Fruit fly (Drosophila melanogaster) whole organism, embryonic: ENCODE measurements around the gene CG11052.

ENCODE experiments used
- Ada2b ChIP-seq: fragments of 200-800 bp; sonication (Bioruptor generic); IDR thresholded peaks from 2 replicates; pipeline ENCODE4 v1.3.6; 2022; ENCODE audit warnings: missing biosample characterization, missing genetic modification characterization
- B-H2 ChIP-seq: fragments of 200-800 bp; sonication (Bioruptor generic); optimal IDR thresholded peaks from 2 replicates; lab custom pipeline; 2018; ENCODE audit warnings: missing biosample characterization, mild to moderate bottlenecking, missing genetic modification characterization
- Blimp-1 ChIP-seq: fragments of 200-800 bp; sonication (Bioruptor generic); optimal IDR thresholded peaks from 3 replicates; lab custom pipeline; 2018; ENCODE audit warnings: missing biosample characterization, missing genetic modification characterization, mild to moderate bottlenecking, moderate library complexity, missing genetic modification reagents
- CG10366 ChIP-seq: fragments of 200-800 bp; sonication (Bioruptor generic); IDR thresholded peaks from 2 replicates; pipeline ENCODE4 v1.3.6; 2022; ENCODE audit warnings: missing biosample characterization, missing genetic modification characterization
- CG10462 ChIP-seq: fragments of 200-800 bp; sonication (Bioruptor generic); optimal IDR thresholded peaks from 2 replicates; lab custom pipeline; 2016; ENCODE audit warnings: missing biosample characterization, missing genetic modification characterization
- CG10565 ChIP-seq: fragments of 200-800 bp; sonication (Bioruptor generic); optimal IDR thresholded peaks from 3 replicates; lab custom pipeline; 2016; ENCODE audit warnings: missing biosample characterization, mild to moderate bottlenecking, missing genetic modification characterization
- CG12155 ChIP-seq: fragments of 200-800 bp; sonication (Bioruptor generic); optimal IDR thresholded peaks from 3 replicates; lab custom pipeline; 2016; ENCODE audit warnings: missing biosample characterization, missing genetic modification characterization
- CG12299 ChIP-seq: fragments of 200-800 bp; sonication (Bioruptor generic); optimal IDR thresholded peaks from 2 replicates; lab custom pipeline; 2018; ENCODE audit warnings: missing biosample characterization, mild to moderate bottlenecking, missing genetic modification characterization
- CG13287 ChIP-seq: fragments of 200-800 bp; sonication (Bioruptor generic); IDR thresholded peaks from 2 replicates; pipeline ENCODE4 v1.3.6; 2022; ENCODE audit warnings: missing biosample characterization, missing genetic modification characterization; ENCODE audit not compliant: partially characterized antibody
- CG1529 ChIP-seq: fragments of 200-800 bp; sonication (Bioruptor generic); optimal IDR thresholded peaks from 3 replicates; lab custom pipeline; 2018; ENCODE audit warnings: missing biosample characterization, missing genetic modification characterization
- CG15479 ChIP-seq: fragments of 200-800 bp; sonication (Bioruptor generic); optimal IDR thresholded peaks from 3 replicates; lab custom pipeline; 2019; ENCODE audit warnings: missing biosample characterization, mild to moderate bottlenecking, missing genetic modification characterization, moderate library complexity
- CG17802 ChIP-seq: fragments of 200-800 bp; sonication (Bioruptor generic); optimal IDR thresholded peaks from 2 replicates; lab custom pipeline; 2018; ENCODE audit warnings: missing biosample characterization, mild to moderate bottlenecking, missing genetic modification characterization, moderate library complexity
- CG18476 ChIP-seq: fragments of 200-800 bp; sonication (Bioruptor generic); optimal IDR thresholded peaks from 2 replicates; lab custom pipeline; 2016; ENCODE audit warnings: missing biosample characterization, mild to moderate bottlenecking, missing genetic modification characterization
- CG18619 ChIP-seq: fragments of 200-800 bp; sonication (Bioruptor generic); optimal IDR thresholded peaks from 3 replicates; lab custom pipeline; 2017; ENCODE audit warnings: missing biosample characterization, mild to moderate bottlenecking, missing genetic modification characterization
- CG2712 ChIP-seq: fragments of 200-800 bp; optimal IDR thresholded peaks from 3 replicates; lab custom pipeline; 2019; ENCODE audit warnings: missing biosample characterization, mild to moderate bottlenecking, missing genetic modification characterization, moderate library complexity
- CG33213 ChIP-seq: fragments of 200-800 bp; sonication (Bioruptor generic); optimal IDR thresholded peaks from 3 replicates; lab custom pipeline; 2016; ENCODE audit warnings: missing biosample characterization, missing genetic modification characterization
- CG34224 ChIP-seq: fragments of 200-800 bp; sonication (Bioruptor generic); IDR thresholded peaks from 3 replicates; pipeline ENCODE4 v1.3.6; 2022; ENCODE audit warnings: missing biosample characterization, missing genetic modification characterization; ENCODE audit not compliant: partially characterized antibody
- CG34422 ChIP-seq: fragments of 200-800 bp; sonication (Bioruptor generic); IDR thresholded peaks from 3 replicates; pipeline ENCODE4 v1.3.6; 2022; ENCODE audit warnings: missing biosample characterization, missing genetic modification characterization
- CG3838 ChIP-seq: fragments of 200-800 bp; sonication (Bioruptor generic); optimal IDR thresholded peaks from 3 replicates; lab custom pipeline; 2016; ENCODE audit warnings: missing biosample characterization, missing genetic modification characterization
- CG7372 ChIP-seq: fragments of 200-800 bp; sonication (Bioruptor generic); IDR thresholded peaks from 2 replicates; pipeline ENCODE4 v1.3.6; 2022; ENCODE audit warnings: missing biosample characterization, missing genetic modification characterization
- CG8281 ChIP-seq: fragments of 200-800 bp; sonication (Bioruptor generic); optimal IDR thresholded peaks from 2 replicates; lab custom pipeline; 2018; ENCODE audit warnings: missing biosample characterization, mild to moderate bottlenecking, missing genetic modification characterization, moderate library complexity
- CG8765 ChIP-seq: fragments of 200-800 bp; sonication (Bioruptor generic); IDR thresholded peaks from 2 replicates; pipeline ENCODE4 v1.3.6; 2022; ENCODE audit warnings: missing biosample characterization, missing genetic modification characterization
- Camta ChIP-seq: fragments of 200-800 bp; sonication (Bioruptor generic); optimal IDR thresholded peaks from 2 replicates; lab custom pipeline; 2016; ENCODE audit warnings: missing biosample characterization, missing genetic modification characterization
- Chrac-16 ChIP-seq: fragments of 200-800 bp; sonication (Bioruptor generic); optimal IDR thresholded peaks from 3 replicates; lab custom pipeline; 2016; ENCODE audit warnings: missing biosample characterization, missing genetic modification characterization
- Elba2 ChIP-seq: fragments of 200-800 bp; sonication (Bioruptor generic); optimal IDR thresholded peaks from 3 replicates; lab custom pipeline; 2016; ENCODE audit warnings: missing biosample characterization, missing genetic modification characterization
- Hey ChIP-seq: fragments of 200-800 bp; sonication (Bioruptor generic); optimal IDR thresholded peaks from 3 replicates; lab custom pipeline; 2018; ENCODE audit warnings: missing biosample characterization, mild to moderate bottlenecking, missing genetic modification characterization
- HmgZ ChIP-seq: fragments of 200-800 bp; sonication (Bioruptor generic); optimal IDR thresholded peaks from 2 replicates; lab custom pipeline; 2018; ENCODE audit warnings: missing biosample characterization, mild to moderate bottlenecking, missing genetic modification characterization
- Jarid2 ChIP-seq: fragments of 200-800 bp; sonication (Bioruptor generic); optimal IDR thresholded peaks from 3 replicates; lab custom pipeline; 2017; ENCODE audit warnings: mild to moderate bottlenecking, missing biosample characterization, missing genetic modification reagents, missing genetic modification characterization
- Neu2 ChIP-seq: fragments of 200-800 bp; sonication (Bioruptor generic); optimal IDR thresholded peaks from 3 replicates; lab custom pipeline; 2016; ENCODE audit warnings: missing biosample characterization, missing genetic modification characterization, borderline replicate concordance
- NfI ChIP-seq: fragments of 200-800 bp; sonication (Bioruptor generic); optimal IDR thresholded peaks from 3 replicates; lab custom pipeline; 2018; ENCODE audit warnings: missing biosample characterization, mild to moderate bottlenecking, missing genetic modification characterization, moderate library complexity
- Vsx1 ChIP-seq: fragments of 200-800 bp; sonication (Bioruptor generic); optimal IDR thresholded peaks from 2 replicates; lab custom pipeline; 2017; ENCODE audit warnings: missing biosample characterization, mild to moderate bottlenecking, missing genetic modification characterization, missing genetic modification reagents
- bcd ChIP-seq: fragments of 200-800 bp; sonication (Bioruptor generic); optimal IDR thresholded peaks from 2 replicates; lab custom pipeline; 2017; ENCODE audit warnings: missing biosample characterization, mild to moderate bottlenecking, missing genetic modification characterization
- bsh ChIP-seq, 2 experiments: fragments of 200-800 bp; sonication (Bioruptor generic); optimal IDR thresholded peaks; 2 replicates each; lab custom pipeline; 2017 to 2018; ENCODE audit warnings: mild to moderate bottlenecking in 2 of 2, missing biosample characterization in 2 of 2, missing genetic modification characterization in 2 of 2, moderate library complexity in 1 of 2
- corto ChIP-seq: fragments of 200-800 bp; sonication (Bioruptor generic); optimal IDR thresholded peaks from 2 replicates; lab custom pipeline; 2016; ENCODE audit warnings: missing biosample characterization, mild to moderate bottlenecking, missing genetic modification characterization, moderate library complexity
- dan ChIP-seq: fragments of 200-800 bp; sonication (Bioruptor generic); IDR thresholded peaks from 2 replicates; pipeline ENCODE4 v1.3.6; 2022; ENCODE audit warnings: missing biosample characterization, missing genetic modification characterization
- dimm ChIP-seq: fragments of 200-800 bp; sonication (Bioruptor generic); IDR thresholded peaks from 2 replicates; pipeline ENCODE4 v1.3.6; 2022; ENCODE audit warnings: missing biosample characterization, missing genetic modification characterization
- gfzf ChIP-seq: fragments of 200-800 bp; sonication (Bioruptor generic); optimal IDR thresholded peaks from 2 replicates; lab custom pipeline; 2016; ENCODE audit warnings: missing biosample characterization, mild to moderate bottlenecking, missing genetic modification characterization, moderate library complexity
- kah ChIP-seq: fragments of 200-800 bp; sonication (Bioruptor generic); optimal IDR thresholded peaks from 2 replicates; lab custom pipeline; 2018; ENCODE audit warnings: missing biosample characterization, mild to moderate bottlenecking, missing genetic modification characterization
- ken ChIP-seq: fragments of 200-800 bp; sonication (Bioruptor generic); IDR thresholded peaks from 3 replicates; pipeline ENCODE4 v1.3.6; 2022; ENCODE audit warnings: missing biosample characterization, missing genetic modification characterization
- lab ChIP-seq: fragments of 200-800 bp; sonication (Bioruptor generic); optimal IDR thresholded peaks from 3 replicates; lab custom pipeline; 2017; ENCODE audit warnings: missing biosample characterization, missing genetic modification characterization, mild to moderate bottlenecking, moderate library complexity, missing genetic modification reagents
- nerfin-2 ChIP-seq: fragments of 200-800 bp; sonication (Bioruptor generic); IDR thresholded peaks from 2 replicates; pipeline ENCODE4 v1.3.6; 2022; ENCODE audit warnings: missing biosample characterization, missing genetic modification characterization; ENCODE audit not compliant: partially characterized antibody
- pan ChIP-seq, 4 experiments: fragments of >200 bp in 3 of 4; fragments of 200-800 bp in 1 of 4; sonication (Bioruptor generic) in 1 of 4; optimal IDR thresholded peaks in 3 of 4; IDR thresholded peaks in 1 of 4; 2 replicates each; pipeline versions ENCODE4 v1.3.6 to Lab custom; 2017 to 2022; ENCODE audit warnings: missing biosample characterization in 2 of 4, missing genetic modification characterization in 2 of 4, mixed read lengths in 1 of 4
- pnt ChIP-seq: fragments of 200-800 bp; sonication (Bioruptor generic); optimal IDR thresholded peaks from 3 replicates; lab custom pipeline; 2016; ENCODE audit warnings: missing biosample characterization, missing genetic modification characterization
- psq ChIP-seq: fragments of 200-800 bp; sonication (Bioruptor generic); optimal IDR thresholded peaks from 2 replicates; lab custom pipeline; 2017; ENCODE audit warnings: missing biosample characterization, missing genetic modification characterization
- slbo ChIP-seq: fragments of 200-800 bp; sonication (Bioruptor generic); IDR thresholded peaks from 2 replicates; pipeline ENCODE4 v1.3.6; 2022; ENCODE audit warnings: missing biosample characterization, missing genetic modification characterization
- sr ChIP-seq: fragments of 200-800 bp; sonication (Bioruptor generic); IDR thresholded peaks from 3 replicates; pipeline ENCODE4 v1.3.6; 2022; ENCODE audit warnings: missing biosample characterization, missing genetic modification characterization
- unpg ChIP-seq: fragments of 200-800 bp; sonication (Bioruptor generic); optimal IDR thresholded peaks from 3 replicates; lab custom pipeline; 2018; ENCODE audit warnings: missing biosample characterization, mild to moderate bottlenecking, missing genetic modification characterization, moderate library complexity
- zen ChIP-seq: fragments of 200-800 bp; sonication (Bioruptor generic); optimal IDR thresholded peaks from 3 replicates; lab custom pipeline; 2018; ENCODE audit warnings: missing biosample characterization, mild to moderate bottlenecking, missing genetic modification characterization, moderate library complexity

The CG11052 gene

DNA sequence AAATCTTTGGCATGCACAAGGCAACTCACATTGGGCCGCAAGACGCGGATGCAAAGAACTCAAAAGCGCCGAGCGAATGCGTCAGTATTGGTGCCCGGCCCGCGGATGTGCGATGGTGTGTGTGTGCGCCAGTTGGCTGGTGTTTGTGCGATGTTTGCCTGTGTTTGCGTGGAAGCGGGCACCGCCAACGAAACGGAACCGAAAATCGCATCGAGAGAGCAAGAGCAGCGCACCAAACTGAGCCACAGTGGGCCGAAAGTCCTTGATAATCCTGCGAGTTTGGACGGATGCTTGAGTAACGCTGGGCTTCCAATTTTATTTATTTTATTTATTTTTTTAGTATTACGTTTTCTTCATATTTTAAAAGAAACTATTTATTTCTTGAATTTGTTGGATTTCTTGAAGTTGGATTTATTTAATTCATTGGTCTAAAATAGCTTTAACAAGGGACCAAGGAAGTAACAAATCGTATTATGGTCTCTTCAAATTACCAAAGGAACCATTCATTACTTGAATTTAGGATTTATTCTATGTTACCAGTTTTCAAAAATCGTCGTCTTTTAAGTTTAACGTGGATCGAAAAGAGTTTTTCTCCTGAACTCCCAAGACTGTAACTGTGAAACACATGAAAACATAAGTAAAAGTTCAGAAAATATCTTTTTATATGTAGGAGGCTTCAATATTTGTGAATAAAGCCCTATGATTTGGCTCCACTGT lies 46.2 kb downstream of the CG11052 start (continued):
- TF ChIP-seq CG13287 (no peak), Hey (tag; lab: Kevin White, UChicago) (no peak), CG34224 (no peak), CG3838 (GFP tag; lab: Kevin White, UChicago) (no peak), CG8765 (GFP tag; lab: Robert Waterston, UW) (peak; percentile 59; the same call in 1 of the 2 replicates), CG33213 (no peak), CG8281 (no peak), CG18476 (no peak), CG12299 (tag; lab: Kevin White, UChicago) (no peak), CG34422 (GFP tag; lab: Robert Waterston, UW) (no peak), CG10565 (GFP tag; lab: Kevin White, UChicago) (no peak), CG17802 (tag; lab: Kevin White, UChicago) (no peak), Neu2 (no peak), corto (GFP tag; lab: Kevin White, UChicago) (no peak), Elba2 (GFP tag; lab: Kevin White, UChicago) (no peak), ken (GFP tag; lab: Robert Waterston, UW) (no peak), psq (GFP tag; lab: Kevin White, UChicago) (no peak), HmgZ (tag; lab: Kevin White, UChicago) (no peak), CG2712 (tag; lab: Kevin White, UChicago) (peak; percentile 76), dimm (no peak), CG10462 (GFP tag; lab: Kevin White, UChicago) (peak; percentile 22), Camta (GFP tag; lab: Kevin White, UChicago) (no peak), CG12155 (GFP tag; lab: Kevin White, UChicago) (no peak), bcd (GFP tag; lab: Kevin White, UChicago) (peak; percentile 45), bsh (GFP tag; optimal IDR thresholded peaks at IDR 0.05; lab: Kevin White, UChicago) (peak; percentile 38 to 67), gfzf (no peak), CG7372 (GFP tag; lab: Robert Waterston, UW) (no peak), Blimp-1 (GFP tag; lab: Kevin White, UChicago) (peak; percentile 32), zen (tag; lab: Kevin White, UChicago) (peak; percentile 20), Chrac-16 (peak; percentile 19), NfI (GFP tag; lab: Kevin White, UChicago) (no peak), CG18619 (GFP tag; lab: Kevin White, UChicago) (peak; percentile 58), Vsx1 (no peak), sr (0 out of 3 replicates have a peak, but pooled peaks have one; percentile 10), CG1529 (peak; percentile 55), Jarid2 (GFP tag; lab: Kevin White, UChicago) (peak; percentile 18), dan (GFP tag; lab: Robert Waterston, UW) (no peak), pan (optimal IDR thresholded peaks at IDR 0.05; lab: Kevin White, UChicago) (no peak), pan (GFP tag; optimal IDR thresholded peaks at IDR 0.05 in 1 of 2, IDR thresholded peaks at IDR 0.05 in 1 of 2) (no peak), nerfin-2 (GFP tag; lab: Robert Waterston, UW) (no peak), B-H2 (GFP tag; lab: Kevin White, UChicago) (no peak), kah (GFP tag; lab: Kevin White, UChicago) (no peak), CG10366 (no peak), slbo (no peak), lab (GFP tag; lab: Kevin White, UChicago) (no peak), CG15479 (GFP tag; lab: Kevin White, UChicago) (peak; percentile 40), pnt (no peak), Ada2b (GFP tag; lab: Robert Waterston, UW) (0 out of 2 replicates have a peak, but pooled peaks have one; percentile 2), unpg (GFP tag; lab: Kevin White, UChicago) (no peak)
